Fruit fly (Drosophila melanogaster) whole organism: ENCODE results near the gene CG32024.

Experiments used
- CG8478 ChIP-seq: fragments of >200 bp; optimal IDR thresholded peaks from 2 replicates; lab custom pipeline; 2018; ENCODE audit warnings: inconsistent platforms
- EcR ChIP-seq, 2 experiments: fragments of >200 bp; optimal IDR thresholded peaks; 2 replicates each; lab custom pipeline; 2017; ENCODE audit warnings: missing biosample characterization in 2 of 2, missing genetic modification characterization in 2 of 2, missing genetic modification reagents in 2 of 2
- pan ChIP-seq: fragments of >200 bp; optimal IDR thresholded peaks from 2 replicates; lab custom pipeline; 2017

DNA sequence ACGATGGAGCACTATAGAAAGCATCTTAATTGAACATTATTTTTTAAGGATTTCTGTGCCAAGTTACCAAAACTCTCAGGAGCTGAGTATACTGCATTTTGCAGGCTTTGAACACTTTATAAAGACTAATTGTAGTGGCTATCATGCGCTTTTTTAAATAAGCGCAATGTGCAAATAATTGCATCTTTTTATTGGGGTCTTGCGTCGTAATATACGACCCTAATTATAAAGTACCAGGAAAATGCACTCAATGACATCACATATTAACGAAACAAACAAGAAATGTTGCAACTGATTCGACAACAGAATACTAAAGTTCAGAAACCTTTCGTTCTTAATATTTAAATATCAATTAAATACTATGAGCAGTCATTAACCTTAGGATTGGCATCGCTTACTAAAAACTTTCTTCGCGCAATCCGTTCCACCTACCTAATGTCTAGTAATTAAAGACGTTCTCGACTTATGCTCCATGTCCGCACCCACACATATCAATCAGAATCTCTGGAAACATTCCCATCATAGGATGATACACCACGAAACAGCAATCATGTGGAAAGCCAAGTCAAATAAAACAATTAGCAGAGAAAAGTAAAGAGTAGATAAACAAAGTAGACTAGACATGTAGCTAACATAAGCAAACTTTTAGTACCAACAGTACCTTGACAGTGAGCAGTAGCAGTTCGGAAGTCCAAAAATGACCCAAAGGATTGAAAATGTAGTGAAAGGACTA lies 3.2 kb upstream of the CG32024 start, which contains the start of the genes CG32023 and CG34427:
- no peak for TF ChIP-seq pan (lab: Kevin White, UChicago)
- no peak for TF ChIP-seq EcR (GFP tag; optimal IDR thresholded peaks at IDR 0.05; lab: Kevin White, UChicago)
- no peak for TF ChIP-seq CG8478 (lab: Kevin White, UChicago)
